Fruit fly (Drosophila melanogaster): ENCODE measurements around the gene Atet.
A peak's percentile ranks its signal among the peaks of the same experiment; 100 is the strongest.

Atet gene

DNA sequence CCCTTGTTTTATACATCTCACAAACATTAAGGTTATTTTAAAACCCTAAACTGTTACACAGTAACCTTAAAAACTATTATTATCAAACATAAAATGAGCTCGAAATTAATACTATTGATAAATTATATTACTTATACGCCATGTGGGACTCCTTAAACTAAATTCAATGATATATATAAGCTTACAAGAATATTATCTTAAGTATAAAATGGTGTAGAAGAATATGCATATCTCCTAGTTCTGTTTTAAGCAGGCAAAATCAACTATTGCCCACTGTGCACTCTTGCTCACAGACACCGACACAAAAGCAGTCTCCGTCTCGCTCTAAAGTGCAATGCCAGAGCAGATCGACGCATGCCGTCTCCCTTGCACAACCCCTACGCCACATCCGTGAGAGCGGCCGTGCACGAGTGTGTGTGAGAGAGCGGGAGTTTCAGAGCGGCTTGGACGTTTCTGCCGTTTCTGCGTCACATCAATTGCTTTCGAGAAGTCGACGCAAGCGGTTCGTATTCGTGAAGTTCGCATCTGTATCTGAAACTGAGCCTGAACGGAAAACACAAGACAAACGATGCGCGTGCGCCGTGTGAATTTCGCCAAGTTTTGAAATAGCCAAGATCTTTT is 37.9 kb downstream of the Atet start (continued):
- TF ChIP-seq gsb-n (tag; optimal IDR thresholded peaks at IDR 0.05) = peak; percentile 71
- peak; percentile 42; the same call in 1 of the 2 replicates for TF ChIP-seq CG32767 (GFP tag; IDR thresholded peaks at IDR 0.05)
- TF ChIP-seq tx (GFP tag; optimal IDR thresholded peaks at IDR 0.05) = no peak
- peak; percentile 81 for TF ChIP-seq CG10321 (GFP tag; IDR thresholded peaks at IDR 0.05)
- TF ChIP-seq CG6813 (GFP tag; optimal IDR thresholded peaks at IDR 0.05) = peak; percentile 38
- TF ChIP-seq CG1602 (GFP tag; optimal IDR thresholded peaks at IDR 0.05) = peak; percentile 53
- TF ChIP-seq tup (GFP tag; optimal IDR thresholded peaks at IDR 0.05) = no peak
- TF ChIP-seq CG12769 (tag; optimal IDR thresholded peaks at IDR 0.05) = peak; percentile 36
- TF ChIP-seq row (GFP tag; IDR thresholded peaks at IDR 0.05) = peak; percentile 84
- TF ChIP-seq kah (GFP tag; optimal IDR thresholded peaks at IDR 0.05) = peak; percentile 16
- TF ChIP-seq CG32532 (GFP tag; IDR thresholded peaks at IDR 0.05) = no peak
- TF ChIP-seq CG9609 (GFP tag; optimal IDR thresholded peaks at IDR 0.05) = no peak
- TF ChIP-seq shn (GFP tag; optimal IDR thresholded peaks at IDR 0.05) = peak; percentile 9
- peak; percentile 84 for TF ChIP-seq phol (tag; optimal IDR thresholded peaks at IDR 0.05)
- TF ChIP-seq CG1529 (GFP tag; optimal IDR thresholded peaks at IDR 0.05) = peak; percentile 67
- peak; percentile 25; the same call in 1 of the 2 replicates for TF ChIP-seq sim (GFP tag; IDR thresholded peaks at IDR 0.05)
- peak; percentile 81 for TF ChIP-seq gcm (GFP tag; optimal IDR thresholded peaks at IDR 0.05)
- peak; percentile 66 for TF ChIP-seq CG3407 (GFP tag; optimal IDR thresholded peaks at IDR 0.05)
- TF ChIP-seq zfh1 (GFP tag; IDR thresholded peaks at IDR 0.05) = peak; percentile 18; the same call in 1 of the 3 replicates
- TF ChIP-seq trem (tag; optimal IDR thresholded peaks at IDR 0.05) = peak; percentile 82
- TF ChIP-seq Adf1 (GFP tag; IDR thresholded peaks at IDR 0.05) = 0 out of 2 replicates have a peak, but pooled peaks have one; percentile 25
- TF ChIP-seq run (tag; optimal IDR thresholded peaks at IDR 0.05) = peak; percentile 47
- peak; percentile 60; the same call in 2 of the 3 replicates for TF ChIP-seq sr (GFP tag; IDR thresholded peaks at IDR 0.05)
- no peak for TF ChIP-seq toy (GFP tag; IDR thresholded peaks at IDR 0.05)
- TF ChIP-seq p53 (GFP tag; optimal IDR thresholded peaks at IDR 0.05) = no peak
- no peak for TF ChIP-seq so (GFP tag; IDR thresholded peaks at IDR 0.05)
- TF ChIP-seq Sox100B (GFP tag; optimal IDR thresholded peaks at IDR 0.05) = peak; percentile 73
- 0 out of 2 replicates have a peak, but pooled peaks have one; percentile 46 for TF ChIP-seq ttk (GFP tag; IDR thresholded peaks at IDR 0.05)
- TF ChIP-seq CG5953 (GFP tag; IDR thresholded peaks at IDR 0.05) = no peak
- TF ChIP-seq gem (tag; optimal IDR thresholded peaks at IDR 0.05) = peak; percentile 88
- peak; percentile 40 for TF ChIP-seq CG12659 (GFP tag; optimal IDR thresholded peaks at IDR 0.05)
- no peak for TF ChIP-seq Doc2 (GFP tag; IDR thresholded peaks at IDR 0.05)
- TF ChIP-seq Lim3 (GFP tag; IDR thresholded peaks at IDR 0.05) = no peak
- peak; percentile 13 for TF ChIP-seq MESR4 (GFP tag; optimal IDR thresholded peaks at IDR 0.05)
- no peak for TF ChIP-seq CG8089 (GFP tag; optimal IDR thresholded peaks at IDR 0.05)
- TF ChIP-seq crc (GFP tag; optimal IDR thresholded peaks at IDR 0.05) = no peak
- peak; percentile 71 for TF ChIP-seq Nf-YC (tag; optimal IDR thresholded peaks at IDR 0.05)
- peak; percentile 57; the same call in 2 of the 3 replicates for TF ChIP-seq knrl (GFP tag; IDR thresholded peaks at IDR 0.05; ENCODE audit: partially characterized antibody)
- TF ChIP-seq wor (GFP tag; IDR thresholded peaks at IDR 0.05) = no peak
- TF ChIP-seq CG6765 (GFP tag; optimal IDR thresholded peaks at IDR 0.05) = no peak
- peak; percentile 93 for TF ChIP-seq CG18262 (tag; optimal IDR thresholded peaks at IDR 0.05)
- no peak for TF ChIP-seq Dbx (GFP tag; IDR thresholded peaks at IDR 0.05)
- TF ChIP-seq HLH3B (GFP tag; IDR thresholded peaks at IDR 0.05) = 0 out of 2 replicates have a peak, but pooled peaks have one; percentile 5
- TF ChIP-seq Eip74EF (GFP tag; optimal IDR thresholded peaks at IDR 0.05) = peak in 1 of 2 experiments; percentile 74
- no peak for TF ChIP-seq B-H1 (GFP tag; IDR thresholded peaks at IDR 0.05)
- no peak for TF ChIP-seq mam (GFP tag; optimal IDR thresholded peaks at IDR 0.05)
- peak; percentile 24 for TF ChIP-seq CG17186 (GFP tag; optimal IDR thresholded peaks at IDR 0.05)
- no peak for TF ChIP-seq psq (GFP tag; optimal IDR thresholded peaks at IDR 0.05)
- no peak; the same call in 1 of the 2 replicates for TF ChIP-seq rib (GFP tag; IDR thresholded peaks at IDR 0.05)
- no peak for TF ChIP-seq Gug (GFP tag; IDR thresholded peaks at IDR 0.05)

Data from whole organism, embryonic.